Worm (Caenorhabditis elegans): Measurements from ENCODE around the gene hpr-9.

The hpr-9 gene

DNA sequence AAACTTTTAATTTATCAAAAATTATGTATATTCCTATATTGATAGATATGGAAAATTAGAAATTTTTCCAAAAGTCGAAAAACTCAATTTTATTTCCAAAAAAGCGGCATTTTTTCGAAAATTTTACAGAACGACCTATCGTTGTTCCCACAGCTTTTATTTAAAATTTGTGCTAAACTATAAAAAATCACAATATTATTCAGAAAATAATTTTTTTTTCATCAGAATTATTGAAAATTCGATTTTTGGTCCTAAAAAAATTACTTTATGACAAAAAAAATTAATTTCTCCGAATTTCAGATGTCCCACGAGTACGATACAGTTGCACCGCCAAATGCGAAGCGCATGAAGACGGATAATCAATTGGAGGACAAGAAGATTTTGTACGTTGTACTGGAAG, 27.9 kb downstream of the hpr-9 start, which contains the start of gene emg-1:
emg-1 (plus strand) TSS at position 301 of the 400 bp plus-strand sequence.
- no peak for TF ChIP-seq unc-62 (GFP tag; optimal IDR thresholded peaks at IDR 0.05)

ce11 chrIII:10651634-10652033, 30.3 kb downstream of the hpr-9 start:
- no peak for TF ChIP-seq unc-62 (GFP tag; optimal IDR thresholded peaks at IDR 0.05)

ce11 chrIII:10652833-10653232, 31.5 kb downstream of the hpr-9 start:
- no peak for TF ChIP-seq unc-62 (GFP tag; optimal IDR thresholded peaks at IDR 0.05)

- TF ChIP-seq unc-62 (GFP tag; optimal IDR thresholded peaks at IDR 0.05) = no peak
Measured at ce11 chrIII:10653479-10653878, 32.1 kb downstream of the hpr-9 start.

DNA sequence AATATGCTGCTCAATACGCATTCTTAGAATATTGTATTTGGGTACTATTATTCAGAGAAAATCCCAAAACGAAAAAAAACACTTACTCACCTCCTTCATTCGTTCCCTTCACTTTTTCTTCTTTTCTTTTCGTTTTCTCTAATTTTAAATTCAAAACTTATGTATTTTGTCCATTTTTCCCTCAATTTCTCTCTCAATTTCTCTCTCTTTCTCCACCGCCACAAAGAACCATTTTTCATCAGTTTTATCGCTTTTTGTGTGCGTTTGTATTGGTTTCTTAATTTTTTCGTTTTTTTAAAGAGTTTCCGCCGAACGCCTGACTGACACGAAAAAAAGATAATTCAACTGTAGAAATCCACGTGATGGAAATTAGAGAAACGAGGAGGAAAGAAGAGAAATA, 33.4 kb downstream of the hpr-9 start, which contains the start of gene cnt-2:
cnt-2 (plus strand) TSS at position 301 of the 400 bp plus-strand sequence.
- no peak for TF ChIP-seq unc-62 (GFP tag; optimal IDR thresholded peaks at IDR 0.05)

- TF ChIP-seq unc-62 (GFP tag; optimal IDR thresholded peaks at IDR 0.05) = no peak
Measured at ce11 chrIII:10656069-10656468, 34.7 kb downstream of the hpr-9 start.

ce11 chrIII:10657661-10658060, 36.3 kb downstream of the hpr-9 start:
- TF ChIP-seq unc-62 (GFP tag; optimal IDR thresholded peaks at IDR 0.05) = no peak

DNA sequence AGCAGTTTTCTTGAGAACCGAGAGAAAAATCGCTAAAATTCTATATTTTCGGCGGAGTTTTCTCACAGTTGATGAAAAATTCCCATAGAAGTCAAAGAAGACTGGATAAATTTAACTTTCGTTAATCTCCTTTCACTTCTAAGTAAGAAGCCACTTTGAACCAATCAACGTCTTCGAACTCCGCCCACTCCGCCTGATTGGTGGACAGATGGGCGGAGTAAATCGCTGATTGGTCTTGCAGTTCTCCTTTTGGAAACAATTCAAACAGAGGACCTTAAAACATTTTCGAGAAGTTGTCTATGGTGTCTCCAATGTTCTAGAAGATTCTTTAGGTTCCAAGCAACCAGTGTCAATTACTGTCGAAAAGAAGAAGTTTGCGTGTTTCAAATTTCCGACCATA, 37.0 kb downstream of the hpr-9 start:
- TF ChIP-seq unc-62 (GFP tag; optimal IDR thresholded peaks at IDR 0.05) = no peak

- TF ChIP-seq unc-62 (GFP tag; optimal IDR thresholded peaks at IDR 0.05) = no peak
Measured at ce11 chrIII:10661292-10661691, 39.9 kb downstream of the hpr-9 start.

DNA sequence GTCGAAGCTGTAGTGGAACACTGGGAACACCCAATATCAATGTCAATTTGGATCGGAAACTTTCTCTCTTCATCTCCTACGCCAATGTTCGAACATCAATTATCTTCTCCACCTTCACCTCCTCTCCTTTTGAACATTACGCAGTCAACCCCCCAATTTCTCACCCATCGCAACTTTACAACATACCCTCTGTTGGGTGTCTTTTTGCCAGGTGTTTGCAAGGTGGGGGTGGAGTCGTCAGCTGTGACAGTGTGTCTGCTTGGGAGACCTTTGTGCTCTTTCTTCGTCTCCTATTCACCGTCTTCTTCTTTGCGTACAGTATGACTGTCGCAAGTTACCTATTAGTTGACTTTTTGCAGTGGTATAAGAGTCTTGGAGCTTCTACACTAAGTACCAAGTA, 45.3 kb downstream of the hpr-9 start:
- TF ChIP-seq unc-62 (GFP tag; optimal IDR thresholded peaks at IDR 0.05) = no peak

DNA sequence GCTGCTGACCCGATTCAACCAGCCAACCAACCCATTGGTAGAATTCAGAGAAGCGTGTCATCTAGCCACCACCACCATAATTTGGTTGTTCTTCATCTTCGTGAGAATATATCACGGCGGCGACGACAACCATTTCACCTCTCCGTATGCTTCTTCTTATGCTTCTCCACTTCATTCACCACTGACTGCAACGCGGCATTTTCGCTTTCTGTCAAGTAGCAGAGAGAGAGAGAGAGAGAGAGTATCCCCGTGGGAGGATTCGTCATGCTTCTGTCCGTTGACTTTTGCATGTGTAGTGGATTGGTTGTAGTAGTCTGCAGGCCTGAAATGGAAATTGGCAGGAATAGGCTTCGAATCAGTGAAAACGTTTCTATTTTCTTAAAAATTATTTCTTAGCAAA, 50.5 kb downstream of the hpr-9 start:
- TF ChIP-seq unc-62 (GFP tag; optimal IDR thresholded peaks at IDR 0.05) = no peak
